Worm (Caenorhabditis elegans) whole organism, dauer: ENCODE measurements around the gene ZC477.4.

Source experiments
- unc-62 ChIP-seq: sonication (generic microtip); optimal IDR thresholded peaks from 2 replicates; lab custom pipeline; 2017; ENCODE audit warnings: missing biosample characterization, missing genetic modification reagents, missing genetic modification characterization

Gene ZC477.4

DNA sequence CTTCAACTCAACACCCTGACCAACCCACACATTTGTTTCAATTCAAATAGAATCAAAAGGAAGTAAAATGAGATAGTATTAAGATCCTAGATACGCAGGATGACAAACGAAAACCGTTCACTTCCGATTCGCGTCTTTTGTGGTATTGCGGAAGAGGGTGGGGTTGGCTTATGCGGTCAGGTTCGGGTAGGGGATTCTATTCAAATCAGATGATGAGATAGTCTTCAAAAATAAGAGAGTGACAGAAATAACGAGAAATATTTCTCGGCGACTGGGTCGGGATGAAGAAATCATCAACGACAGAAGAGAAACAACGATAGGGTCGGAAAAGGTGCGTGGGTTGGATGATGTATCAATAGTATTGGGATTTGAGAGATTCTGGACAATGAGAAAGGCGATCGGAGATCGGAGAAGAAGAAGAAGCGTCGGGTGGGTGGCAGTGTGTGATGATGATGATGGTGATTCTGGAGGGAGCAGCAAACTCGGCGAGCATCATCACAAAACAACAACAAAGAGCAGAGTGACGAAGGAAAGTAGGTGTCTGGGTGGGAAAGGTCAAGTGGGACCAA, 3.1 kb downstream of the ZC477.4 start:
- no peak for TF ChIP-seq unc-62 (GFP tag; lab: Kevin White, UChicago)

DNA sequence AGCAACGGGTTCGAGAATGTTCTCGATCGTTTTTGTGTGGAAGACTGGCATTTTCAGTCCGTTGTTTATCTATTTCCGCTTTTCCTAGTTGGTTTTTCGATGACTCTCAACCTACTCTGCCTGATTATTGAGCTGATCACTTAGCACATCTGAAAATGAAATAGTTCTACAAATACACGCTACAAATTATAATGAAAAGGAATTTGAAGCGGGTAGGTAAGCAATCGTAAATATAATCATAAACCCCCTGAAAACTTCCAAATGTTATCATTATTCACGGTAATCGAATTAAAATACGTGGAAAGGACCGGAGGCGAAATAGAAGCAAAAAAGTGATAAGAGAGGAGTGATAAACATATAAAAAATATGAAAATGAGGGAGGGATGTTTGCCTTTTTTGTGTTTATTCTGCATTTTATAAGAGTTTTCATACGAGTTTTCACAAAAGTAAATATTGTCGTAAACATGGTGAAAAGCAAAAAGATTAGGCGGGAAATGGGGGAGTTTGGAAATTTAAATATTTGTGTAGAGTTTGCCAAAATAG, 4.3 kb downstream of the ZC477.4 start, which contains the start of gene deb-1:
Gene deb-1, minus strand, starts transcription at position 51 of the 543 bp plus-strand sequence.
- TF ChIP-seq unc-62 (GFP tag; lab: Kevin White, UChicago): no peak

DNA sequence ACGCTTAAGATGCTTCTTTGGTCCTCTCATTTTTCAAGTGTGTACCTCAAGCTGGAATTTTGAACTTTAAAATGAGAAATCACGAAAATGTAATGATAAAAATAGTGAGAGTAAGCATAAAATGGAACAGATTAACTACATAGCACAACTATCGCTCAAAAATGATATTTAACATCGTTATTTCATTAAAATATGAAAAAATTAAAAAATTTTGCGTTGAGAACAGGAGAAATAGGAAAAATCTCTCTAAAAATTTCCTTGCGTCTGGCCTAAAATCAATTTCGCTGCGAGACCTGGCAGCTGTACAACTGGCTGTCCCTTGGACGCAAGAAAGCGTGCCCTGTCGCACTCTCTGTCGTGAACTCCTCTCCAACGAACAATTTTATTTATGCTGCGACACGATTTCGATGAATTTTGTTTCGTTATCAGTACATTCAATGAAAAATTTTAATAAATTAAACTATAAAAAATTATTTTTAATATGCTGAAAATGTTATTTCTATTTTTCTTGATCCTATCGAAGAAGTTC, 13.9 kb downstream of the ZC477.4 start, which contains the start of gene rps-4:
Gene rps-4, minus strand, starts transcription at position 51 of the 529 bp plus-strand sequence.
- no peak for TF ChIP-seq unc-62 (GFP tag; lab: Kevin White, UChicago)

DNA sequence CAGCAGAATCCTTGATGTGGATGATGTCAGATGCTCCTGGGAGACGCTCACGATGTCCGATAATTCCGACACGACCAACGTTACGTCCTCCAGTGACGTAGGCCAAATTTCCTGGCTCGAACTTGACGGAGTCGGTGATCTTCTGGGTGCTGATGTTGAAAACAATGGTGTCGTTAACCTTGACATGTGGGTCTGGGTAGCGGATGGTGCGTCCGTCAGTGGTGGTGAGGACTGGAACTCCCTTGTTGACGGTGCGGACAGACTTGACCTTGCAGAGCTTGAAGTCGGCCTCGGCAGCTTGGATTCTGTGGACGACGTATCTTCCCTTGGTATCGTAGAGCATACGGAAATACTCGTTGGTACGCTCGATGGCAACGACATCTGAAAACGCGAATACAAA, 14.6 kb downstream of the ZC477.4 start:
- no peak for TF ChIP-seq unc-62 (GFP tag; lab: Kevin White, UChicago)

DNA sequence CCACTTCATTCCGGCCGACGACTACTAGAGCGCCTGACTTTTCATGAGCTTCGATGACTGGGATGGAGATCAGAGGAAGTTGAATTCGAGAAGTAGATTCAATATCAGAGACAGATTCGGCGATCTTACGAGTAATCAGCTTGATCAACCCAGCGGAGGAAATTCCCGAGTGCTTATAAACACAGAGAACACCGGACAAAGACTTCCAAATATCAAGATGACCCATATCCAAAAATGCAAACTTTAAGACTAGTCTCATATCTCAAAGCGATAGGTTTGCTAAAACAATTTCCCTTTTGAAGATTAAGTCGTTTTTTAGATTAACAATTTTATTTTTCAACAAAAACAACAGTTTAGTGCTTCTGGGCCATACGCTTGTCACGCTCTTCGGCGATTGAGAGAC, 15.2 kb downstream of the ZC477.4 start, which contains the start of gene Y43B11AR.3:
Gene Y43B11AR.3, minus strand, starts transcription at position 335 of the 403 bp plus-strand sequence.
- no peak for TF ChIP-seq unc-62 (GFP tag; lab: Kevin White, UChicago)

DNA sequence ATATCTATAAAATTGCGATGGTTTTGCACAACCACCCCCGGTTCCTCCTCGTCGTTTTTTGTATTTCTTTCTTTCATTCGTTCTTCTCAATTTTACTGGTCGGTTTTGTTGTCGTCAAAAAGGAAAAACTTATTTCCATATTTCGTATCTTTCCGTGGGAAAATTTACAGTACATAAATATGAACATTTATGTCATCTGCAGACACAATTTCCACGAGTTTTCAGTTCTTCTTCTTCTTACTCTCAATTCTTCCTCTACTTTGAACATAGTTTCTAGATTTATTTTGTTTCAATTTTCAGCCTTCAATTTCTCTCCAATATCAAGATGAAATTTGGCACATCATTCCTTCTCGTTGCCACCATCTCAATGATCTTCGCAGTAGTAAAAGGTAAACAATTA, 17.4 kb downstream of the ZC477.4 start, which contains the start of gene Y43B11AR.1:
Gene Y43B11AR.1, plus strand, starts transcription at position 301 of the 400 bp plus-strand sequence.
- no peak for TF ChIP-seq unc-62 (GFP tag; lab: Kevin White, UChicago)

DNA sequence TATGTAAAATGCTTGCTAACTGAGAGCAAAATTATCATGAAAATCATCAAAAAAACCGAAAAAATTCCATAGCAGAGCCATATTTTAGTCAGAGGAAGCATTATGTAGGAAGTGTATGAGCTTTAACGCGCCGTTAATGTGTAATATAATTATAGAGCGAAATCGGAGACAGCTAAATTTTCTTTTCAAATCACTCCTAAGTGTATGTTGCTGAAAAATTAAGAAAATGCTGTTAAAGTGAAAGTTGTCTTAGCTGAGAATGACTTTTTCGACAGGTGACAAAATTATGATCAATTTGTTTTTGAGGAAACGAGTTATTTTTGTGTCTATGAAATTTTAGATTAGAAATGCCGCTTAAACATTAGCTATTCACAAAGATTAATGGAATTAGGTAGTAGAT, 23.5 kb downstream of the ZC477.4 start, which contains the start of gene srg-50:
Gene srg-50, minus strand, starts transcription at position 101 of the 400 bp plus-strand sequence.
- no peak for TF ChIP-seq unc-62 (GFP tag; lab: Kevin White, UChicago)

DNA sequence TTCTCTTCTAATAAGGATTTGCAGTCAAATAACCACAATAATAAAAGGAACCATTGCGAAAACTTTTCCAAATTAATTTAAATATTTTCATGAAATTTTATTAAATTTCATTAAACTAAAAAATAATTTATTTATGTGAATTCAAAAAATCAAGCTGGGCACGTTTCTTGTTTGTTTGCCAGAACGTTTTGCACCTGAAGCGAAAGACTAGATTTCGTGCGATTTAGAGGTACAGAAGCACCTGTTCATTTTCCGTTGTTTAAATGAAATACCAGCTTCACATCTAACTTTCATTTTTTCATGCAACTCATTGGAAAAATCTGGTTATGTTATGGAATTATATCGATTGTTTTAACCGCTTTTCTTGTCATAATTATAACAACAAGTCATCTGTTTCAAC, 26.5 kb downstream of the ZC477.4 start, which contains the start of gene srg-48:
Gene srg-48, plus strand, starts transcription at position 301 of the 400 bp plus-strand sequence.
- no peak for TF ChIP-seq unc-62 (GFP tag; lab: Kevin White, UChicago)

DNA sequence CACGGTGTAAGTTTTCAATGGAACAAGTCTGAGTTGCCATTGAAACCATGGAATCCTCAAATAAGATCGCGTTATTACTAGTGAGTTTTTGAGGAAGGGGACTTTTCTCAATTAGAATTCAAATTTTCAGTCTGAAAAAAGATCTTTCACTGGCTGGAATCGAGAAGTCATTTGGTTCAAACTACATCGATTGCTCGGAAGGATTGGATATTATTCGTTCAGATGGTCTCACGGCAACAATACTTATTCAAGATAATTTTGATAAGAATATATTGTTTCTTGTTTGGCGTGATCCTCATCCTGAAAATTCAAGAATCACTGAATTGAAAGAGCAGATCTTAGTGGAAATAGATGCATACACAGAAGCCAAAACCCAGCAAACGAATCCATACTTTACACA, 31.1 kb downstream of the ZC477.4 start:
- TF ChIP-seq unc-62 (GFP tag; lab: Kevin White, UChicago): no peak

DNA sequence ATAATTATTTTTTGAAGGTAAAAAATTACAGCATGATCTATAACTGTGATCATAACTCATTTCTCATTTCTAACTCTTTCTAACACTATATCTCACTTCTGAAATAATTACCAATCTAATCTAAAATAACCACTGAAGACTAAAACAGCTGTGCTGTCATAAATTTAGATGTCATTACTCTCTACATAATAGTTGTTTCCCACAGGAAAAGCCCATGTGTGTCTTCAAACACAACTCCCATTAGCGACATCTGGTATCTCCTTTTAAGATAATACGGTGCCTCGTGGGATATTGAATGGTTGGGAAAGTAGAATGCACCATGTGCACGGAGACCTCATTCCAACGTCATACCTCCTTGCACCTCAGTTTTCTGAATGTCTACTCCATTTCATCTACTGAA, 33.6 kb downstream of the ZC477.4 start, which contains the start of gene Y43B11AL.1:
Gene Y43B11AL.1, plus strand, starts transcription at position 301 of the 400 bp plus-strand sequence.
- TF ChIP-seq unc-62 (GFP tag; lab: Kevin White, UChicago): no peak

DNA sequence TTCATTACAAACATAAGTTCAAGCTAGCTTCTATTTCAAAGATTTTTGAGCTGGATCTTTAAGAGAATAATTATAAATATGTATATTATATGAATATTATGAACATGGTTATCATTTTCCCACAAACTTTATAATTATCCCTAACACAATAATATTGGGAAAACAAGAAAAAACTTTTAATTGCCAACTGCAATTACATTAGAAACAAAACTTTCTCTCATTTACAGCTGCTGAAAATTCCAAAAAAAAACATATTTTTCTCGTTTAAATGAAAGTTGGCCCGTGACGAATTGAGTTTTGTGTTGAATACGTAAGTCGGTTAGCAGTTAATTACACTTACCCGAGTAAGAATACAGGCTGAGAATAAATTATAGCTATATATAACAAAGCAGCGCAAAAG, 35.9 kb downstream of the ZC477.4 start:
- TF ChIP-seq unc-62 (GFP tag; lab: Kevin White, UChicago): no peak

DNA sequence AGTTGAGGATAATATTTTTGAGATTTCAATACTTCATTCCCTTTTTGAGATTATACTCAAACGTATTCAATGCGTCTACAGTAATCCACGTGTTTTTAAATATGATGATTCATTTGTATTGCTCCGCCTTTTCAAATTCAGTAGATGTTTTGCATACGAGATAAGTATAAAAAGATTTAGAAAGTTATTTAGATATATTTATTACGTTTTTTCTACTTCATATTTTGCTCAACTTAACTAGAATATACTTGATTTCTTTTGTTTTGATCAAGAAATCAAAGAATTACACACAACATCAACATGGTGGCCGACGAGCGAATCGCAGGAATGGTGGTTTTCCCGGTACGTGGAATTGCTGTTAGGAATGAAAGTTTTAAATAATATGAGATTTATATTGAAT, 40.9 kb downstream of the ZC477.4 start, which contains the start of gene srx-50:
Gene srx-50, plus strand, starts transcription at position 301 of the 400 bp plus-strand sequence.
- no peak for TF ChIP-seq unc-62 (GFP tag; lab: Kevin White, UChicago)

DNA sequence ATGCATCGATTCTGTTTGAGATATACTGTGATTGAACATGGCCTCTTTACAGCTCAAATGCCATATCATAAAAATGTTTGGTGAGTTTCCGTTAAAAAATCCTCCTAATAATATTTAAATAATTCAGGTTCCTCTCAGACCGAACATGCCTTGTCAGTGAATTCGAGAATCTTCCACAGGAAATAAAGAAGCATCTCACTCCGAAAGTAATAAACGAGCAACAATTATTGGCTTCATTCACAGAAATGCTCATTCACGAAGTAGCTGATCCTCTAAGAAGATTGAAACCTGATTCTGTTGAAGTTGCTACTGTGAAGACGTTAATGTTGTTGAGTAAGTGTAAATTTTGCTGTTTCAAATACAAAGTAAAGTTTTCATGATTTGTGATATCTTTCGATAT, 46.4 kb downstream of the ZC477.4 start:
- TF ChIP-seq unc-62 (GFP tag; lab: Kevin White, UChicago): no peak

DNA sequence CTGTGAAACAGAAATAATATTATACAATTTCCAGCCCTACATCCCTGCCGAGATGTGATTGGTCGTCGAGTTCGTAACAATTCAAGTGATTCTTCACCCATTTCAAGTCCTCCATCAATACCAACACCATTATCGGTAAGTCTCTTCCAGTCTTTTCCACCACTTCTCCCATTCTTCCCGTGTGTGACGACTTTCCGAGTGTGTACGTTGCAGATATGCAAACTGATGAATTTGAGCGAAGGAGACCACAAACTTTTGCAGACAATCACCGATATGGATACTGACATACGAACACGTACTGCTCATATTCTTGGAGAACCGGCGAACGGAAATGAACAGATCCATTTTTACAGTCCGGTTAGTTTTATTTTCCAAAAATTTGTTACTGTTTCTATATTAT, 47.1 kb downstream of the ZC477.4 start:
- no peak for TF ChIP-seq unc-62 (GFP tag; lab: Kevin White, UChicago)

DNA sequence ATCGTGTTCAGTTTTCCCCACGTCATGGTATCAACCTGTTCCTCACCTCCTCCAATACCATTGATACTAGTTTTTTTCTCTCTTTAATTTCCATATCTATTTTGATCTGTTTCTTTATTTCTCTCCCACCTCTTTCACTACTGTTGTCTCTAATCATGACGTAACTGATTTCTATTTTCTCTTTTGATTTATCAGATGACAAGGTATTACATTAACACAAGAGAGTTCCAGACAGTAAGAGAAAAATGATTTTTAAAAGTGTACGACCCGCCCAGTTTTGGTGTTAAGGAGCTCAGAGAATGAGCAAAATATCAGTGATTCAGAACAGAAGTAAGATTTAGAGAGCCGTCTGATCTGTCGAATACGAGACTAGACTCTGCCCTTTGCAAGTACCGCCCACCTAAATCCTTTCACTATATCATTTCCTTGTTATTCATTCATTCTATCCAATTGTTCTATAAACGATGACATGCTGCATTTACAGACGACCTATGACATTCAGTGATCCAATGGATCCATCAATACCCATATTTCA, 48.8 kb downstream of the ZC477.4 start, which contains the start of gene nhr-105:
Gene nhr-105, plus strand, starts transcription at position 485 of the 535 bp plus-strand sequence.
- TF ChIP-seq unc-62 (GFP tag; lab: Kevin White, UChicago): no peak

DNA sequence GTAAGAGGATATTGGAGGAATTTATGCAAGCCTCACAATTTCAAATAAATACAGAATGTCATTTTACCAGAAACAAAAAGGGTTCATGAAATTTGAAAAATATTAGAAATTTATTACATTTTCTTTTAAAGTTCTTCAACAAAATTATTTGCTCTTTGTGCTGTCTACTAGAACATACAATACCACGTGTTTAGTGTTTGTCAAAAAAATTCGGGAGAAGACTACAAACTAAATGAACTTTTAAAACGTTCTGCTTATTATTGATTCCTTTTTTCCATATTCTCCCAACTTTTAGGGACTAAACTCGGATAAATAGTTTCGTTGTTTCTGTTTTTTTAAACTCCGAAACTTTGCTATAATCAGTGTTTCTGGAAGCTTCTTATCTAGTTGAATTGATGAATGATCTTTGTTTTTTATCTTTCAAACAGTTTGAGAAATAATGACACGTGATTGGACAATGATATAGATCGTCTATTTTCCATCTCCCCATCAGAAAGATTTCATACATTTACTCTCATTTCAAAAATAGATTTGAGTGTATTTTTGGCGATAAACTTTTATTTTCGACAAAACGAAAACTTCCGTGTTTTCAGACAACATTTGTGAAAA, 49.8 kb downstream of the ZC477.4 start:
- no peak for TF ChIP-seq unc-62 (GFP tag; lab: Kevin White, UChicago)
